Worm (Caenorhabditis elegans) whole organism, midembryonic: ENCODE measurements around the gene mtrf-1L.

Experiments used
- T22C8.4 ChIP-seq: fragments of 200-800 bp; sonication (Bioruptor generic); IDR thresholded peaks from 2 replicates; pipeline ENCODE4 v1.3.6; 2022; ENCODE audit warnings: missing genetic modification characterization, missing compliant biosample characterization
- med-1 ChIP-seq: sonication (generic microtip); optimal IDR thresholded peaks from 2 replicates; lab custom pipeline; 2017; ENCODE audit warnings: missing genetic modification characterization, mild to moderate bottlenecking, missing compliant biosample characterization, antibody characterized with exemption, missing genetic modification reagents; ENCODE audit not compliant: insufficient read depth
- ref-1 ChIP-seq: fragments of 200-800 bp; sonication (Bioruptor generic); conservative IDR thresholded peaks from 2 replicates; pipeline ENCODE4 v1.3.6; 2022; ENCODE audit warnings: missing genetic modification reagents, missing genetic modification characterization, missing compliant biosample characterization
- ztf-23 ChIP-seq: fragments of 200-800 bp; sonication (Bioruptor generic); IDR thresholded peaks from 2 replicates; pipeline ENCODE4 v1.3.6; 2022; ENCODE audit warnings: missing genetic modification reagents, missing genetic modification characterization, missing compliant biosample characterization

DNA sequence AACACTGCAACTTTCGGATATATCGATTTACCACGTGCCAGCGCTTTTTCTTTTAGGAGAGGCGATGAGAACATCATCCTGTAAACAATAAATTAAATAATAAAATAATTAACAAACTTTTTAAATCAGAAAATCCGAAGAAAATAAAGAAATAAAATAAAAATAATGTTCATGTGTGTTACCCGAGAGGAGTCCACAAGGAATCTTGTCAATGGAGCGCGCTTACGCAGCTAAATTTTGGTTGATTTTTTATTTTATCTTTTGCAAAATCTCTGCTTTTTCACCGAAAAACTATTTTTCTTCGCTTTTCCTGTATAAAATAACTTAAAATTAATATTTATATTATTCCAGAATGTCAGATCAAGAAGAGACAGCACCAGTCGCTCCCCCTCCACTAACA is 26.8 kb upstream of the mtrf-1L start, which contains the start of the genes C24D10.6 and C24D10.4:
- TF ChIP-seq ztf-23 (GFP tag; lab: Robert Waterston, UW): no peak
- no peak for TF ChIP-seq med-1 (GFP tag; lab: Kevin White, UChicago)
- TF ChIP-seq ref-1 (GFP tag; lab: Robert Waterston, UW): no peak
- TF ChIP-seq T22C8.4 (GFP tag; lab: Robert Waterston, UW): no peak
